Worm (Caenorhabditis elegans) whole organism, early embryonic: ENCODE measurements around the gene R10H1.1.

Experiments
- B0310.2 ChIP-seq: sonication (generic microtip); optimal IDR thresholded peaks from 2 replicates; lab custom pipeline; 2016; ENCODE audit warnings: mild to moderate bottlenecking, missing genetic modification characterization, missing compliant biosample characterization
- F13C5.2 ChIP-seq: sonication (generic microtip); optimal IDR thresholded peaks from 2 replicates; lab custom pipeline; 2017; ENCODE audit warnings: mild to moderate bottlenecking, missing genetic modification characterization, inconsistent platforms, missing compliant biosample characterization
- aly-1 ChIP-seq: sonication (generic microtip); optimal IDR thresholded peaks from 2 replicates; lab custom pipeline; 2016; ENCODE audit warnings: missing genetic modification characterization, missing compliant biosample characterization
- ama-1 ChIP-seq: fragments of 150-350 bp; optimal IDR thresholded peaks from 2 replicates; lab custom pipeline; 2014
- ceh-13 ChIP-seq: fragments of 200-800 bp; sonication (Bioruptor generic); optimal IDR thresholded peaks from 2 replicates; lab custom pipeline; 2018; ENCODE audit warnings: mild to moderate bottlenecking, missing genetic modification characterization, missing compliant biosample characterization
- ceh-36 ChIP-seq: sonication (generic microtip); optimal IDR thresholded peaks from 2 replicates; lab custom pipeline; 2016; ENCODE audit warnings: missing genetic modification characterization, inconsistent platforms, missing compliant biosample characterization
- ets-7 ChIP-seq: sonication (generic microtip); optimal IDR thresholded peaks from 2 replicates; lab custom pipeline; 2016; ENCODE audit warnings: missing genotype, missing genetic modification characterization, missing compliant biosample characterization
- flt-1 ChIP-seq: fragments of 200-800 bp; sonication (Bioruptor generic); IDR thresholded peaks from 2 replicates; pipeline ENCODE4 v1.3.6; 2022; ENCODE audit warnings: missing genetic modification characterization, missing compliant biosample characterization
- hmbx-1 ChIP-seq: sonication (generic microtip); optimal IDR thresholded peaks from 2 replicates; lab custom pipeline; 2016; ENCODE audit warnings: mild to moderate bottlenecking, missing genetic modification characterization, missing compliant biosample characterization
- hmg-4 ChIP-seq: fragments of 200-800 bp; sonication (Bioruptor generic); optimal IDR thresholded peaks from 2 replicates; lab custom pipeline; 2018; ENCODE audit warnings: mild to moderate bottlenecking, missing genetic modification characterization, missing compliant biosample characterization
- hnd-1 ChIP-seq: sonication (generic microtip); optimal IDR thresholded peaks from 2 replicates; lab custom pipeline; 2016; ENCODE audit warnings: missing genetic modification characterization, missing compliant biosample characterization
- pes-1 ChIP-seq: fragments of 200-800 bp; sonication (Bioruptor generic); IDR thresholded peaks from 2 replicates; pipeline ENCODE4 v1.3.6; 2022; ENCODE audit warnings: missing genetic modification reagents, missing genetic modification characterization, missing compliant biosample characterization
- scrt-1 ChIP-seq: fragments of 200-800 bp; sonication (Bioruptor generic); IDR thresholded peaks from 2 replicates; pipeline ENCODE4 v1.3.6; 2022; ENCODE audit warnings: missing genetic modification characterization, missing compliant biosample characterization
- sea-1 ChIP-seq: fragments of 200-800 bp; sonication (Bioruptor generic); conservative IDR thresholded peaks from 2 replicates; pipeline ENCODE4 v1.3.6; 2022; ENCODE audit warnings: missing genetic modification characterization, missing compliant biosample characterization
- tbx-11 ChIP-seq: fragments of 200-800 bp; sonication (Bioruptor generic); IDR thresholded peaks from 2 replicates; pipeline ENCODE4 v1.3.6; 2022; ENCODE audit warnings: missing genetic modification characterization, missing compliant biosample characterization
- tbx-37 ChIP-seq: fragments of 200-800 bp; sonication (Bioruptor generic); conservative IDR thresholded peaks from 2 replicates; pipeline ENCODE4 v1.3.6; 2022; ENCODE audit warnings: missing genetic modification reagents, missing genetic modification characterization, missing compliant biosample characterization
- tra-4 ChIP-seq: sonication (generic microtip); optimal IDR thresholded peaks from 2 replicates; lab custom pipeline; 2017; ENCODE audit warnings: missing genetic modification characterization, missing compliant biosample characterization

R10H1.1 gene

ce11 chrII:7478487-7479234, 15.6 kb upstream of the R10H1.1 start, which contains the start of the genes aka-1 and ubc-6:
aka-1 (minus strand) TSS chrII:7478537.
ubc-6 (plus strand) TSS chrII:7479187.
- TF ChIP-seq hmbx-1 (no peak), tbx-37 (GFP tag; lab: Robert Waterston, UW) (peak; percentile 44; the same call in 1 of the 2 replicates), flt-1 (no peak), ets-7 (tag; lab: Kevin White, UChicago) (peak; percentile 34), ceh-13 (GFP tag; lab: Kevin White, UChicago) (no peak), F13C5.2 (tag; lab: Kevin White, UChicago) (peak; percentile 25), ceh-36 (tag; lab: Kevin White, UChicago) (peak; percentile 17), pes-1 (GFP tag; lab: Robert Waterston, UW) (peak; percentile 62; the same call in 1 of the 2 replicates), sea-1 (GFP tag; lab: Robert Waterston, UW) (peak; percentile 81), scrt-1 (GFP tag; lab: Robert Waterston, UW) (peak; percentile 29; the same call in 1 of the 2 replicates), hmg-4 (no peak)

DNA sequence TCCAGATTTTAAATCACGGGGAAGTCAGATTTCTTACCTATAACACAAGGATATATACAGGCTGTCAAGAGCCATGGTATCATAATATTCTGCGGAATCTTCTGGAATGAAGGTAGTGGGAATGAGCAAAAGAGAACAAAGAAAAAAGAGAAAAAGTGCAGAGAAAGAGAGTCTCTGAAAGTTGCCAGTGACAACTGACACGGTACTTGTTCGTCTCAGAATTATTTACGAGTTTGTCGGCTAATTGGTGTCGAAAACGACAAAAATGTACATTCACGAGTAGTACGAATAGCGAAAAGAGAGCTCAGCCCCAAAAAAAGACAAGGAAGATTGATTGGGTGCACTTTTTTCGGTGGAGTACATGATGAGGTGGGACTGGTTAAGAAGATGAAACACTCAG, 11.2 kb upstream of the R10H1.1 start, which contains the start of gene cah-2:
cah-2 (minus strand) TSS at position 101 of the 400 bp plus-strand sequence.
- TF ChIP-seq aly-1 (tag; lab: Kevin White, UChicago) (no peak), flt-1 (no peak), ceh-36 (tag; lab: Kevin White, UChicago) (no peak), ceh-13 (GFP tag; lab: Kevin White, UChicago) (no peak), F13C5.2 (tag; lab: Kevin White, UChicago) (no peak), ets-7 (tag; lab: Kevin White, UChicago) (no peak), tra-4 (tag; lab: Kevin White, UChicago) (no peak), B0310.2 (tag; lab: Kevin White, UChicago) (no peak), hmbx-1 (no peak), tbx-37 (GFP tag; lab: Robert Waterston, UW) (no peak), scrt-1 (GFP tag; lab: Robert Waterston, UW) (no peak)

DNA sequence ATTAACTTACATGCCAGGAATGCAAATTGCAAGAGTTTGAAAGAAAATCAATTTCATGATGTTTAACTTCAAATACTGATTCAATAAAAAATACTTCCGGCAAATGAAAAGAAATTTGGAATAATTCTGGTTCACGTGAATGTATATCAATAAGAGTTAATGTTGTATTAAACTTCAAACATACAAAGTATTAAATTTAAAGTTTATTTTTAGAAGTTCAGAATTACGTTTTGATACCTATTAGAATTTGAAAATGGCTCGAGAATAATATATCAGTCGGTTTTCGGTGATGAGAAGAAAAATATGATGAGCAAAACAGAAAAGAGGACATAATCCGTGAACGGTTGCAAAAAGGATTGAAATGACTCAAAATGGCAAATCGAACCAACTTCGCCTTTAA, 4.7 kb upstream of the R10H1.1 start, which contains the start of gene D1022.9:
D1022.9 (minus strand) TSS at position 101 of the 400 bp plus-strand sequence.
- TF ChIP-seq hnd-1 (tag; lab: Kevin White, UChicago) (no peak), hmbx-1 (no peak), F13C5.2 (tag; lab: Kevin White, UChicago) (no peak), ceh-36 (tag; lab: Kevin White, UChicago) (no peak), hmg-4 (no peak), tra-4 (tag; lab: Kevin White, UChicago) (no peak), scrt-1 (GFP tag; lab: Robert Waterston, UW) (no peak), pes-1 (GFP tag; lab: Robert Waterston, UW) (no peak), flt-1 (no peak), tbx-37 (GFP tag; lab: Robert Waterston, UW) (no peak), ama-1 (lab: Kevin White, UChicago) (no peak), ceh-13 (GFP tag; lab: Kevin White, UChicago) (no peak), B0310.2 (tag; lab: Kevin White, UChicago) (no peak), sea-1 (GFP tag; lab: Robert Waterston, UW) (no peak), ets-7 (tag; lab: Kevin White, UChicago) (no peak), aly-1 (tag; lab: Kevin White, UChicago) (no peak), tbx-11 (GFP tag; lab: Robert Waterston, UW) (no peak)

- TF ChIP-seq scrt-1 (GFP tag; lab: Robert Waterston, UW) = no peak
- TF ChIP-seq hmbx-1 = no peak
- no peak for TF ChIP-seq B0310.2 (tag; lab: Kevin White, UChicago)
- TF ChIP-seq F13C5.2 (tag; lab: Kevin White, UChicago) = no peak
These were observed 656 bp upstream of the R10H1.1 start, which contains the start of gene nas-23 for ce11 chrII:7493599-7493998. nas-23 (minus strand) TSS chrII:7493699.

DNA sequence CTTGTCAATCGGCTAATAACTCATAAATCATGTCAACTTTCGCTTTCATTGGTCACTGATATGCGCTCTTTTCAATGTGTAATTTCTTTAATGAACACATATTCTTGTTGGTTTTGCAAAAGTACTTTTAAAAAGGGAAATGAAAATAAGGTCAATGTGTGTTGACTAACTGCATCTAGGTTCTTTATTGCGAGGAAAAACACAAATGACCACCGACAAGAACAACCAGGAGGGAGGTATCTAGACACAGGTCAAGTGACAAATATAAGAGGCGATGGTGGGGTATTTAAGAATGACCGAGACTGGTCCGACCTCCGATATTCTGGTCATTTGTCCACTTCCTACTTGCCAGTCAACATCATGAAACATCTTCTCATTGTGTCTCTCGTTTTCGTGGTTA, 1.8 kb downstream of the R10H1.1 start, which contains the start of gene spi-1:
spi-1 (plus strand) TSS at position 178 of the 400 bp plus-strand sequence.
- TF ChIP-seq tbx-37 (GFP tag; lab: Robert Waterston, UW) = no peak

- TF ChIP-seq tra-4 (tag; lab: Kevin White, UChicago) (no peak), ets-7 (tag; lab: Kevin White, UChicago) (no peak), ceh-36 (tag; lab: Kevin White, UChicago) (no peak), ceh-13 (GFP tag; lab: Kevin White, UChicago) (no peak), sea-1 (GFP tag; lab: Robert Waterston, UW) (no peak), ama-1 (lab: Kevin White, UChicago) (no peak), F13C5.2 (tag; lab: Kevin White, UChicago) (no peak), hnd-1 (tag; lab: Kevin White, UChicago) (no peak), scrt-1 (GFP tag; lab: Robert Waterston, UW) (no peak), hmg-4 (no peak)
These were observed 5.1 kb downstream of the R10H1.1 start, which contains the start of gene srab-14 for ce11 chrII:7499390-7499789. srab-14 (minus strand) TSS chrII:7499490.

DNA sequence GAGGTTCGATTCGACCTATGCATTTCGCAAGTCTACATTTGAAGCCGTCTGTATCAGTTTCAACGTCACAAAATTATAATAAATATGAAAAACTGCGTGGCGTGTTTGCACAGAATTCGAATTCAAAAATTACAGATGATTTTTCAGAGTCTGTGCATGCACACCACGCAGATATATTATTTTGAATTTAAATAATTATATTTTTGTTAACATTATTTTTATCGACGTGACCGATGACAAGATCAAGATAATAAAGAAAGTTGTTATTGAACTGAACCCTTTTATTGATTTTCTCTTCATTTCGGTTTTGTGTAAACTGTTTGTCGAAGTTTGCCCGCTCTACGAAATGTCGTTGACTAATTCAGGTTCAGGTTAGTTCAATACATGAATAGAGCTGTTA, 10.8 kb downstream of the R10H1.1 start, which contains the start of gene C28F5.1:
C28F5.1 (plus strand) TSS at position 301 of the 400 bp plus-strand sequence.
- TF ChIP-seq tbx-11 (GFP tag; lab: Robert Waterston, UW) (no peak), tra-4 (tag; lab: Kevin White, UChicago) (no peak), B0310.2 (tag; lab: Kevin White, UChicago) (no peak), scrt-1 (GFP tag; lab: Robert Waterston, UW) (no peak), aly-1 (tag; lab: Kevin White, UChicago) (no peak), ceh-13 (GFP tag; lab: Kevin White, UChicago) (no peak), flt-1 (no peak), ama-1 (lab: Kevin White, UChicago) (no peak), ets-7 (tag; lab: Kevin White, UChicago) (no peak), hmg-4 (no peak), F13C5.2 (tag; lab: Kevin White, UChicago) (no peak), sea-1 (GFP tag; lab: Robert Waterston, UW) (no peak), hmbx-1 (no peak), ceh-36 (tag; lab: Kevin White, UChicago) (no peak), tbx-37 (GFP tag; lab: Robert Waterston, UW) (no peak)
